Worm (Caenorhabditis elegans): ENCODE measurements around the gene nhr-179.

ce11 chrV:1588128-1588527, 30.5 kb downstream of the nhr-179 start, which contains the start of gene F16B4.5:
- TF ChIP-seq madf-10 (tag; optimal IDR thresholded peaks at IDR 0.05) (no peak), madf-8 (GFP tag; conservative IDR thresholded peaks at IDR 0.05) (no peak), ama-1 (optimal IDR thresholded peaks at IDR 0.05) (no peak), ama-1 (GFP tag; optimal IDR thresholded peaks at IDR 0.05) (no peak), zim-3 (tag; optimal IDR thresholded peaks at IDR 0.05) (no peak)

All from whole organism, young adult.